Worm (Caenorhabditis elegans): ENCODE data around the gene dlst-1.

DNA sequence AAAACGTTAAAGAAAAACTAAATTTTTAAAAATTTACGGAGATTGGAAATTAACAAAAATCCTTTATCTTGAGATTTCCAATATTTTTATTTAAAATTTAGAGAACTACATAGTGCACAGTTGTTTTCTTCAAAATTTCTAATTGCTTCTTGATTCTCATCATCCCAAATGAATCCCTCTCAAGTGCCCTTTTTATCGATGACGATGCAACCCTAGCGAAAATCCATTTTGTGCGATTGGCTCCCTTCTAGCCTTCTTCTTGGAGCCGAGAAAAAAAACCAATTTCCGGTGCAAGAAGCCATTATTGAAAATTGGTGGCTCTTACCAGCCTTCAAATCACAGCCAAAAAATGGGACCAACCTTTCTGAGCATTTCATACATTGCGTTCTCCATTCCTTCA is 46.4 kb downstream of the dlst-1 start:
- no peak for TF ChIP-seq ama-1 (optimal IDR thresholded peaks at IDR 0.05)
- TF ChIP-seq sea-1 (GFP tag; conservative IDR thresholded peaks at IDR 0.05): no peak

Measured in whole organism, early embryonic.